Fruit fly (Drosophila melanogaster): ENCODE data around the gene BigH1.

- TF ChIP-seq CG6163 (GFP tag; IDR thresholded peaks at IDR 0.05) (no peak), Ets21C (GFP tag; optimal IDR thresholded peaks at IDR 0.05) (no peak), CG6792 (GFP tag; optimal IDR thresholded peaks at IDR 0.05) (no peak), ss (GFP tag; optimal IDR thresholded peaks at IDR 0.05) (no peak), cyc (GFP tag; optimal IDR thresholded peaks at IDR 0.05) (no peak), Gug (GFP tag; IDR thresholded peaks at IDR 0.05) (no peak), CG16779 (tag; optimal IDR thresholded peaks at IDR 0.05) (no peak), CG3919 (GFP tag; optimal IDR thresholded peaks at IDR 0.05) (no peak), Sox14 (GFP tag; optimal IDR thresholded peaks at IDR 0.05) (no peak), CG6854 (GFP tag; optimal IDR thresholded peaks at IDR 0.05) (no peak), esn (GFP tag; optimal IDR thresholded peaks at IDR 0.05) (no peak), CG9139 (GFP tag; optimal IDR thresholded peaks at IDR 0.05) (no peak), Eip75B (GFP tag; optimal IDR thresholded peaks at IDR 0.05) (no peak)
Observed at dm6 chr3R:14650367-14650766, 12.9 kb upstream of the BigH1 start.

Measured in whole organism, prepupa.